Fruit fly (Drosophila melanogaster) whole organism, embryonic: ENCODE results near the gene CG45011.

Experiments used
- Abd-B ChIP-seq: fragments of 200-800 bp; sonication (Bioruptor generic); optimal IDR thresholded peaks from 2 replicates; lab custom pipeline; 2018; ENCODE audit warnings: missing biosample characterization, mild to moderate bottlenecking, missing genetic modification characterization, moderate library complexity
- Adf1 ChIP-seq: fragments of 200-800 bp; sonication (Bioruptor generic); IDR thresholded peaks from 2 replicates; pipeline ENCODE4 v1.3.6; 2022; ENCODE audit warnings: missing biosample characterization, missing genetic modification characterization
- Antp ChIP-seq: fragments of 200-800 bp; sonication (Bioruptor generic); optimal IDR thresholded peaks from 3 replicates; lab custom pipeline; 2016; ENCODE audit warnings: missing biosample characterization, missing genetic modification characterization
- Atf-2 ChIP-seq: fragments of 200-800 bp; sonication (Bioruptor generic); optimal IDR thresholded peaks from 2 replicates; lab custom pipeline; 2016; ENCODE audit warnings: missing biosample characterization, missing genetic modification characterization
- Atf3 ChIP-seq: fragments of 200-800 bp; sonication (Bioruptor generic); optimal IDR thresholded peaks from 3 replicates; lab custom pipeline; 2016; ENCODE audit warnings: missing biosample characterization, missing genetic modification characterization
- B-H2 ChIP-seq: fragments of 200-800 bp; sonication (Bioruptor generic); optimal IDR thresholded peaks from 2 replicates; lab custom pipeline; 2018; ENCODE audit warnings: missing biosample characterization, mild to moderate bottlenecking, missing genetic modification characterization
- CG10431 ChIP-seq: fragments of 200-800 bp; sonication (Bioruptor generic); optimal IDR thresholded peaks from 3 replicates; lab custom pipeline; 2018; ENCODE audit warnings: missing biosample characterization, mild to moderate bottlenecking, missing genetic modification characterization
- CG13287 ChIP-seq: fragments of 200-800 bp; sonication (Bioruptor generic); IDR thresholded peaks from 2 replicates; pipeline ENCODE4 v1.3.6; 2022; ENCODE audit warnings: missing biosample characterization, missing genetic modification characterization; ENCODE audit not compliant: partially characterized antibody
- CG13424 ChIP-seq: fragments of 200-800 bp; sonication (Bioruptor generic); optimal IDR thresholded peaks from 2 replicates; lab custom pipeline; 2019; ENCODE audit warnings: missing biosample characterization, mild to moderate bottlenecking, missing genetic modification characterization, moderate library complexity
- CG15011 ChIP-seq: fragments of 200-800 bp; sonication (Bioruptor generic); optimal IDR thresholded peaks from 3 replicates; lab custom pipeline; 2018; ENCODE audit warnings: missing biosample characterization, mild to moderate bottlenecking, missing genetic modification characterization
- CG1602 ChIP-seq: fragments of 200-800 bp; sonication (Bioruptor generic); optimal IDR thresholded peaks from 3 replicates; lab custom pipeline; 2016; ENCODE audit warnings: missing biosample characterization, missing genetic modification characterization
- CG16779 ChIP-seq: fragments of 200-800 bp; sonication (Bioruptor generic); IDR thresholded peaks from 2 replicates; pipeline ENCODE4 v1.3.6; 2022; ENCODE audit warnings: missing biosample characterization, missing genetic modification characterization
- CG17829 ChIP-seq: fragments of 200-800 bp; optimal IDR thresholded peaks from 2 replicates; lab custom pipeline; 2019; ENCODE audit warnings: missing biosample characterization, mild to moderate bottlenecking, missing genetic modification characterization, moderate library complexity
- CG2129 ChIP-seq: fragments of 200-800 bp; sonication (Bioruptor generic); IDR thresholded peaks from 2 replicates; pipeline ENCODE4 v1.3.6; 2022; ENCODE audit warnings: missing biosample characterization, missing genetic modification characterization; ENCODE audit not compliant: partially characterized antibody
- CG32532 ChIP-seq: fragments of 200-800 bp; sonication (Bioruptor generic); IDR thresholded peaks from 2 replicates; pipeline ENCODE4 v1.3.6; 2022; ENCODE audit warnings: missing biosample characterization, missing genetic modification characterization
- CG3995 ChIP-seq: fragments of 200-800 bp; sonication (Bioruptor generic); optimal IDR thresholded peaks from 3 replicates; lab custom pipeline; 2016; ENCODE audit warnings: missing biosample characterization, missing genetic modification characterization
- CG4328 ChIP-seq: fragments of 200-800 bp; sonication (Bioruptor generic); optimal IDR thresholded peaks from 3 replicates; lab custom pipeline; 2017; ENCODE audit warnings: missing biosample characterization, missing genetic modification reagents, missing genetic modification characterization
- CG4707 ChIP-seq: fragments of 200-800 bp; sonication (Bioruptor generic); optimal IDR thresholded peaks from 2 replicates; lab custom pipeline; 2018; ENCODE audit warnings: missing biosample characterization, mild to moderate bottlenecking, missing genetic modification characterization, moderate library complexity
- CG6254 ChIP-seq: fragments of 200-800 bp; sonication (Bioruptor generic); optimal IDR thresholded peaks from 3 replicates; lab custom pipeline; 2017; ENCODE audit warnings: mild to moderate bottlenecking, missing biosample characterization, missing genetic modification reagents, missing genetic modification characterization
- CG6765 ChIP-seq: fragments of 200-800 bp; sonication (Bioruptor generic); optimal IDR thresholded peaks from 3 replicates; lab custom pipeline; 2017; ENCODE audit warnings: missing biosample characterization, mild to moderate bottlenecking, missing genetic modification characterization
- Dip3 ChIP-seq: fragments of 200-800 bp; sonication (Bioruptor generic); optimal IDR thresholded peaks from 3 replicates; lab custom pipeline; 2016; ENCODE audit warnings: missing biosample characterization, missing genetic modification characterization
- Doc2 ChIP-seq: fragments of 200-800 bp; sonication (Bioruptor generic); IDR thresholded peaks from 2 replicates; pipeline ENCODE4 v1.3.6; 2022; ENCODE audit warnings: missing biosample characterization, missing genetic modification characterization
- Doc3 ChIP-seq: fragments of 200-800 bp; sonication (Bioruptor generic); IDR thresholded peaks from 3 replicates; pipeline ENCODE4 v1.3.6; 2022; ENCODE audit warnings: missing biosample characterization, missing genetic modification characterization; ENCODE audit not compliant: partially characterized antibody
- Dp ChIP-seq: fragments of 200-800 bp; sonication (Bioruptor generic); optimal IDR thresholded peaks from 2 replicates; lab custom pipeline; 2018; ENCODE audit warnings: missing biosample characterization, mild to moderate bottlenecking, missing genetic modification characterization, moderate library complexity
- Elba2 ChIP-seq: fragments of 200-800 bp; sonication (Bioruptor generic); optimal IDR thresholded peaks from 3 replicates; lab custom pipeline; 2016; ENCODE audit warnings: missing biosample characterization, missing genetic modification characterization
- Gsc ChIP-seq: fragments of 200-800 bp; sonication (Bioruptor generic); IDR thresholded peaks from 2 replicates; pipeline ENCODE4 v1.3.6; 2022; ENCODE audit warnings: missing biosample characterization, missing genetic modification characterization
- H15 ChIP-seq: fragments of 200-800 bp; sonication (Bioruptor generic); IDR thresholded peaks from 3 replicates; pipeline ENCODE4 v1.3.6; 2022; ENCODE audit warnings: missing biosample characterization, missing genetic modification characterization
- Hey ChIP-seq: fragments of 200-800 bp; sonication (Bioruptor generic); optimal IDR thresholded peaks from 3 replicates; lab custom pipeline; 2018; ENCODE audit warnings: missing biosample characterization, mild to moderate bottlenecking, missing genetic modification characterization
- Hmx ChIP-seq: fragments of 200-800 bp; sonication (Bioruptor generic); optimal IDR thresholded peaks from 2 replicates; lab custom pipeline; 2016; ENCODE audit warnings: missing biosample characterization, missing genetic modification characterization
- Hr39 ChIP-seq: fragments of >200 bp; optimal IDR thresholded peaks from 2 replicates; lab custom pipeline; 2017
- NfI ChIP-seq: fragments of 200-800 bp; sonication (Bioruptor generic); optimal IDR thresholded peaks from 3 replicates; lab custom pipeline; 2018; ENCODE audit warnings: missing biosample characterization, mild to moderate bottlenecking, missing genetic modification characterization, moderate library complexity
- Opbp ChIP-seq: fragments of 200-800 bp; sonication (Bioruptor generic); IDR thresholded peaks from 3 replicates; pipeline ENCODE4 v1.3.6; 2022; ENCODE audit warnings: missing biosample characterization, missing genetic modification characterization; ENCODE audit not compliant: partially characterized antibody
- Ravus ChIP-seq: fragments of 200-800 bp; sonication (Bioruptor generic); IDR thresholded peaks from 2 replicates; pipeline ENCODE4 v1.3.6; 2022; ENCODE audit warnings: missing biosample characterization, missing genetic modification characterization
- Sin3A ChIP-seq: fragments of >200 bp; optimal IDR thresholded peaks from 2 replicates; lab custom pipeline; 2018
- Stat92E ChIP-seq, 3 experiments: fragments of >200 bp in 2 of 3; fragments of 200-800 bp in 1 of 3; sonication (Bioruptor generic) in 1 of 3; optimal IDR thresholded peaks; 2 replicates each; lab custom pipeline; 2017 to 2019; ENCODE audit warnings: missing biosample characterization in 3 of 3, missing genetic modification characterization in 3 of 3, mild to moderate bottlenecking in 1 of 3, moderate library complexity in 1 of 3
- ci ChIP-seq: fragments of 200-800 bp; sonication (Bioruptor generic); IDR thresholded peaks from 3 replicates; pipeline ENCODE4 v1.3.6; 2022; ENCODE audit warnings: missing biosample characterization, missing genetic modification characterization
- croc ChIP-seq: fragments of 200-800 bp; sonication (Bioruptor generic); conservative IDR thresholded peaks from 3 replicates; pipeline ENCODE4 v1.3.6; 2022; ENCODE audit warnings: missing biosample characterization, missing genetic modification characterization
- da ChIP-seq: fragments of 200-800 bp; sonication (Bioruptor generic); optimal IDR thresholded peaks from 2 replicates; lab custom pipeline; 2016; ENCODE audit warnings: missing biosample characterization, missing genetic modification characterization
- dpn ChIP-seq, 2 experiments: fragments of 200-800 bp; sonication (Bioruptor generic); optimal IDR thresholded peaks; 3 replicates each; lab custom pipeline; 2016; ENCODE audit warnings: missing biosample characterization in 2 of 2, missing genetic modification characterization in 2 of 2
- ken ChIP-seq: fragments of 200-800 bp; sonication (Bioruptor generic); IDR thresholded peaks from 3 replicates; pipeline ENCODE4 v1.3.6; 2022; ENCODE audit warnings: missing biosample characterization, missing genetic modification characterization
- maf-S ChIP-seq: fragments of 200-800 bp; sonication (Bioruptor generic); optimal IDR thresholded peaks from 2 replicates; lab custom pipeline; 2016; ENCODE audit warnings: missing biosample characterization, missing genetic modification characterization
- mam ChIP-seq: fragments of 200-800 bp; sonication (Bioruptor generic); optimal IDR thresholded peaks from 3 replicates; lab custom pipeline; 2016; ENCODE audit warnings: missing biosample characterization, missing genetic modification characterization
- odd ChIP-seq: fragments of 200-800 bp; sonication (Bioruptor generic); optimal IDR thresholded peaks from 2 replicates; lab custom pipeline; 2017; ENCODE audit warnings: missing biosample characterization, mild to moderate bottlenecking, missing genetic modification characterization
- p53 ChIP-seq: fragments of 200-800 bp; sonication (Bioruptor generic); optimal IDR thresholded peaks from 2 replicates; lab custom pipeline; 2016; ENCODE audit warnings: missing biosample characterization, missing genetic modification characterization
- pita ChIP-seq: fragments of 200-800 bp; sonication (Bioruptor generic); optimal IDR thresholded peaks from 2 replicates; lab custom pipeline; 2017; ENCODE audit warnings: missing biosample characterization, mild to moderate bottlenecking, missing genetic modification characterization
- run ChIP-seq: fragments of 200-800 bp; sonication (Bioruptor generic); optimal IDR thresholded peaks from 3 replicates; lab custom pipeline; 2018; ENCODE audit warnings: missing biosample characterization, mild to moderate bottlenecking, missing genetic modification characterization
- sd ChIP-seq: fragments of 200-800 bp; sonication (Bioruptor generic); optimal IDR thresholded peaks from 3 replicates; lab custom pipeline; 2018; ENCODE audit warnings: missing biosample characterization, mild to moderate bottlenecking, missing genetic modification characterization, moderate library complexity
- sima ChIP-seq: fragments of 200-800 bp; sonication (Bioruptor generic); optimal IDR thresholded peaks from 2 replicates; lab custom pipeline; 2016; ENCODE audit warnings: missing biosample characterization, missing genetic modification characterization
- sob ChIP-seq: fragments of 200-800 bp; sonication (Bioruptor generic); IDR thresholded peaks from 2 replicates; pipeline ENCODE4 v1.3.6; 2022; ENCODE audit warnings: missing biosample characterization, missing genetic modification characterization
- ssp ChIP-seq: fragments of 200-800 bp; sonication (Bioruptor generic); IDR thresholded peaks from 2 replicates; pipeline ENCODE4 v1.3.6; 2022; ENCODE audit warnings: missing biosample characterization, missing genetic modification characterization
- tin ChIP-seq: fragments of 200-800 bp; sonication (Bioruptor generic); optimal IDR thresholded peaks from 3 replicates; lab custom pipeline; 2016; ENCODE audit warnings: missing biosample characterization, missing genetic modification characterization
- unpg ChIP-seq: fragments of 200-800 bp; sonication (Bioruptor generic); optimal IDR thresholded peaks from 3 replicates; lab custom pipeline; 2018; ENCODE audit warnings: missing biosample characterization, mild to moderate bottlenecking, missing genetic modification characterization, moderate library complexity

CG45011 gene

dm6 chr2L:11813665-11814087, 20.2 kb upstream of the CG45011 start, which contains the start of gene CycY (continued):
- TF ChIP-seq CG32532 (GFP tag; lab: Robert Waterston, UW) (no peak), CG4707 (no peak), CG6254 (GFP tag; lab: Kevin White, UChicago) (no peak), sima (GFP tag; lab: Kevin White, UChicago) (no peak), CG13424 (tag; lab: Kevin White, UChicago) (peak; percentile 14), unpg (GFP tag; lab: Kevin White, UChicago) (peak; percentile 8), CG13287 (GFP tag; lab: Robert Waterston, UW) (peak; percentile 80), odd (no peak), CG15011 (GFP tag; lab: Kevin White, UChicago) (no peak), tin (no peak), pita (GFP tag; lab: Kevin White, UChicago) (no peak), Atf3 (GFP tag; lab: Kevin White, UChicago) (no peak), Dip3 (GFP tag; lab: Kevin White, UChicago) (no peak), CG10431 (GFP tag; lab: Kevin White, UChicago) (no peak), p53 (GFP tag; lab: Kevin White, UChicago) (no peak), Hey (tag; lab: Kevin White, UChicago) (no peak), ken (GFP tag; lab: Robert Waterston, UW) (no peak), mam (GFP tag; lab: Kevin White, UChicago) (no peak), Ravus (no peak), CG4328 (GFP tag; lab: Kevin White, UChicago) (no peak), Hmx (GFP tag; lab: Kevin White, UChicago) (no peak), Antp (GFP tag; lab: Kevin White, UChicago) (no peak), NfI (GFP tag; lab: Kevin White, UChicago) (no peak), CG16779 (GFP tag; lab: Robert Waterston, UW) (no peak), H15 (GFP tag; lab: Robert Waterston, UW) (no peak), CG6765 (GFP tag; lab: Kevin White, UChicago) (no peak), Elba2 (no peak), B-H2 (GFP tag; lab: Kevin White, UChicago) (no peak), ssp (GFP tag; lab: Robert Waterston, UW) (0 out of 2 replicates have a peak, but pooled peaks have one; percentile 9), Stat92E (GFP tag; optimal IDR thresholded peaks at IDR 0.05; lab: Kevin White, UChicago) (peak in 1 of 3 experiments; percentile 6), Hr39 (no peak), CG3995 (GFP tag; lab: Kevin White, UChicago) (no peak), maf-S (GFP tag; lab: Kevin White, UChicago) (no peak), croc (GFP tag; lab: Robert Waterston, UW) (no peak), Doc3 (GFP tag; lab: Robert Waterston, UW) (peak; percentile 70), Gsc (no peak), Dp (GFP tag; lab: Kevin White, UChicago) (peak; percentile 93), Abd-B (peak; percentile 39), Doc2 (GFP tag; lab: Robert Waterston, UW) (no peak), da (GFP tag; lab: Kevin White, UChicago) (no peak), sob (GFP tag; lab: Robert Waterston, UW) (no peak), CG17829 (tag; lab: Kevin White, UChicago) (peak; percentile 36), Atf-2 (GFP tag; lab: Kevin White, UChicago) (no peak), dpn (GFP tag; optimal IDR thresholded peaks at IDR 0.05; lab: Kevin White, UChicago) (peak in 1 of 2 experiments; percentile 10), sd (no peak), Adf1 (GFP tag; lab: Robert Waterston, UW) (peak; percentile 86), run (tag; lab: Kevin White, UChicago) (no peak), Opbp (GFP tag; lab: Robert Waterston, UW) (peak; percentile 65; the same call in 2 of the 3 replicates), ci (GFP tag; lab: Robert Waterston, UW) (no peak), CG2129 (peak; percentile 67), Sin3A (peak; percentile 4), CG1602 (GFP tag; lab: Kevin White, UChicago) (peak; percentile 4)
